Worm (Caenorhabditis elegans): ENCODE data around the gene ccdc-149.

DNA sequence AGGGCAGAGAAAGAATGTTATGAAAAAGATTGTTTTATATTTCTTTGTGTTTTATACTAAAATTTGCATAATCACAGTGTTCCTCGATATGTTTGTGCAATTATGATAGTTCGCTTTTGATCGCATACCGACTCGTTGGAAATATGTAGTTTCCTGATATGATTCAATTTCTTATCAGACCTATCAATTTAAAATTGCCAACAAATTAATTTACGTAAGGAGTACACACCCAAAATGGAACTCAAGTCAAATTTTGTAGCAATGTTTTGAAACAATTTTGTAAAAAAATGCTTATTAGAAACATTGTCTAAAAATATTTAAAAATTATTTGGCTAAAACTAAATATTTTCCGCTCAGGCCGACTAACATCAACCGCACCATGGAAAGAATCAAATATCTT, 10.7 kb downstream of the ccdc-149 start:
- TF ChIP-seq ceh-45 (GFP tag; IDR thresholded peaks at IDR 0.05) (no peak), tbx-2 (tag; optimal IDR thresholded peaks at IDR 0.05) (no peak), ceh-24 (tag; optimal IDR thresholded peaks at IDR 0.05) (no peak), mec-3 (tag; optimal IDR thresholded peaks at IDR 0.05; ENCODE audit: borderline replicate concordance) (no peak), pat-9 (tag; optimal IDR thresholded peaks at IDR 0.05) (no peak), unc-86 (tag; optimal IDR thresholded peaks at IDR 0.05) (no peak), pax-1 (tag; optimal IDR thresholded peaks at IDR 0.05) (no peak), unc-3 (GFP tag; conservative IDR thresholded peaks at IDR 0.05) (no peak), unc-3 (tag; optimal IDR thresholded peaks at IDR 0.05) (no peak), madf-2 (tag; optimal IDR thresholded peaks at IDR 0.05) (no peak), sox-4 (tag; optimal IDR thresholded peaks at IDR 0.05) (no peak)

Measured in whole organism, late embryonic.